Fruit fly (Drosophila melanogaster): ENCODE measurements around the gene RpS30.

Gene RpS30

dm6 chr3R:20841840-20842239 is 8.5 kb upstream of the RpS30 start, which contains the start of gene CG15695:
CG15695 (plus strand) TSS chr3R:20842140.
- TF ChIP-seq CrebA (GFP tag; optimal IDR thresholded peaks at IDR 0.05; ENCODE audit: borderline replicate concordance) (no peak), Myc (optimal IDR thresholded peaks at IDR 0.05) (no peak), br (GFP tag; optimal IDR thresholded peaks at IDR 0.05) (no peak), Vsx2 (GFP tag; optimal IDR thresholded peaks at IDR 0.05; ENCODE audit: partially characterized antibody) (no peak), woc (GFP tag; optimal IDR thresholded peaks at IDR 0.05) (no peak), OdsH (GFP tag; optimal IDR thresholded peaks at IDR 0.05) (no peak), Rel (GFP tag; optimal IDR thresholded peaks at IDR 0.05) (no peak), Rel (tag; optimal IDR thresholded peaks at IDR 0.05) (no peak), CG32264 (GFP tag; optimal IDR thresholded peaks at IDR 0.05) (no peak), Hr83 (GFP tag; optimal IDR thresholded peaks at IDR 0.05; ENCODE audit: poor library complexity, severe bottlenecking) (no peak), Dfd (GFP tag; optimal IDR thresholded peaks at IDR 0.05) (no peak), sage (GFP tag; optimal IDR thresholded peaks at IDR 0.05) (no peak)

- TF ChIP-seq Dif (GFP tag; optimal IDR thresholded peaks at IDR 0.05; ENCODE audit: partially characterized antibody) (no peak), h (GFP tag; optimal IDR thresholded peaks at IDR 0.05) (no peak), psq (GFP tag; optimal IDR thresholded peaks at IDR 0.05) (no peak), Sp1 (GFP tag; optimal IDR thresholded peaks at IDR 0.05) (no peak), fru (GFP tag; optimal IDR thresholded peaks at IDR 0.05) (no peak), Rel (GFP tag; optimal IDR thresholded peaks at IDR 0.05) (no peak), Rel (tag; optimal IDR thresholded peaks at IDR 0.05) (no peak), N (GFP tag; optimal IDR thresholded peaks at IDR 0.05) (no peak), Mio (GFP tag; optimal IDR thresholded peaks at IDR 0.05) (no peak), Jra (GFP tag; optimal IDR thresholded peaks at IDR 0.05) (no peak), tai (GFP tag; optimal IDR thresholded peaks at IDR 0.05) (no peak), CG32264 (GFP tag; optimal IDR thresholded peaks at IDR 0.05) (no peak), GATAd (GFP tag; optimal IDR thresholded peaks at IDR 0.05) (no peak), CrebA (GFP tag; optimal IDR thresholded peaks at IDR 0.05; ENCODE audit: borderline replicate concordance) (no peak), br (GFP tag; optimal IDR thresholded peaks at IDR 0.05) (no peak), dl (GFP tag; optimal IDR thresholded peaks at IDR 0.05; ENCODE audit: insufficient read depth in 1 of 2, partially characterized antibody in 2 of 2) (no peak), Vsx2 (GFP tag; optimal IDR thresholded peaks at IDR 0.05; ENCODE audit: partially characterized antibody) (no peak), pan (optimal IDR thresholded peaks at IDR 0.05) (no peak), Dfd (GFP tag; optimal IDR thresholded peaks at IDR 0.05) (no peak), ey (GFP tag; optimal IDR thresholded peaks at IDR 0.05) (no peak)
These were observed 4.8 kb upstream of the RpS30 start for dm6 chr3R:20845493-20845892.

- TF ChIP-seq Vsx2 (GFP tag; optimal IDR thresholded peaks at IDR 0.05; ENCODE audit: partially characterized antibody) (no peak), Hr83 (GFP tag; optimal IDR thresholded peaks at IDR 0.05; ENCODE audit: poor library complexity, severe bottlenecking) (no peak), foxo (GFP tag; optimal IDR thresholded peaks at IDR 0.05) (no peak), tai (GFP tag; optimal IDR thresholded peaks at IDR 0.05) (no peak), Hnf4 (GFP tag; optimal IDR thresholded peaks at IDR 0.05) (no peak), brk (GFP tag; optimal IDR thresholded peaks at IDR 0.05) (no peak), Abd-B (GFP tag; optimal IDR thresholded peaks at IDR 0.05) (no peak), Dfd (GFP tag; optimal IDR thresholded peaks at IDR 0.05) (no peak), rgr (GFP tag; optimal IDR thresholded peaks at IDR 0.05) (no peak), usp (GFP tag; optimal IDR thresholded peaks at IDR 0.05) (no peak), lola (GFP tag; optimal IDR thresholded peaks at IDR 0.05) (no peak), pan (optimal IDR thresholded peaks at IDR 0.05) (no peak), N (GFP tag; optimal IDR thresholded peaks at IDR 0.05) (no peak), HLH106 (tag; optimal IDR thresholded peaks at IDR 0.05) (no peak), Mio (GFP tag; optimal IDR thresholded peaks at IDR 0.05) (no peak), OdsH (GFP tag; optimal IDR thresholded peaks at IDR 0.05) (no peak), GATAd (GFP tag; optimal IDR thresholded peaks at IDR 0.05) (no peak), CG32264 (GFP tag; optimal IDR thresholded peaks at IDR 0.05) (no peak), ey (GFP tag; optimal IDR thresholded peaks at IDR 0.05) (no peak), Sp1 (GFP tag; optimal IDR thresholded peaks at IDR 0.05) (no peak)
These were observed 4.0 kb upstream of the RpS30 start for dm6 chr3R:20846316-20846715.

- TF ChIP-seq dsf (GFP tag; optimal IDR thresholded peaks at IDR 0.05; ENCODE audit: borderline replicate concordance) (no peak), Dfd (GFP tag; optimal IDR thresholded peaks at IDR 0.05) (no peak), br (GFP tag; optimal IDR thresholded peaks at IDR 0.05) (no peak), Rel (GFP tag; optimal IDR thresholded peaks at IDR 0.05) (no peak), Rel (tag; optimal IDR thresholded peaks at IDR 0.05) (no peak), Hr78 (GFP tag; optimal IDR thresholded peaks at IDR 0.05) (no peak), Vsx2 (GFP tag; optimal IDR thresholded peaks at IDR 0.05; ENCODE audit: partially characterized antibody) (no peak), Mio (GFP tag; optimal IDR thresholded peaks at IDR 0.05) (no peak), GATAd (GFP tag; optimal IDR thresholded peaks at IDR 0.05) (no peak), pan (optimal IDR thresholded peaks at IDR 0.05) (no peak), woc (GFP tag; optimal IDR thresholded peaks at IDR 0.05) (no peak), Hnf4 (GFP tag; optimal IDR thresholded peaks at IDR 0.05) (no peak), dl (GFP tag; optimal IDR thresholded peaks at IDR 0.05; ENCODE audit: insufficient read depth in 1 of 2, partially characterized antibody in 2 of 2) (no peak), h (GFP tag; optimal IDR thresholded peaks at IDR 0.05) (no peak), jim (GFP tag; optimal IDR thresholded peaks at IDR 0.05) (no peak), HLH106 (tag; optimal IDR thresholded peaks at IDR 0.05) (no peak)
These were observed 3.5 kb upstream of the RpS30 start, which contains the start of gene CG15696 for dm6 chr3R:20846768-20847167. CG15696 (plus strand) TSS chr3R:20847068.

Measured in whole organism, wandering third instar larva.